Worm (Caenorhabditis elegans) whole organism, L1 larva: Measurements from ENCODE around the gene Y67A10A.3.

Source experiments
- aly-2 ChIP-seq: fragments of 150-350 bp; optimal IDR thresholded peaks from 2 replicates; lab custom pipeline; 2014; ENCODE audit warnings: missing biosample characterization, missing genetic modification characterization
- blmp-1 ChIP-seq: fragments of 150-350 bp; optimal IDR thresholded peaks from 2 replicates; lab custom pipeline; 2014; ENCODE audit warnings: missing biosample characterization, missing genetic modification characterization
- egl-27 ChIP-seq, 2 experiments: fragments of 150-350 bp in 1 of 2; sonication (generic microtip); optimal IDR thresholded peaks; 3 replicates each; lab custom pipeline; 2017 to 2018; ENCODE audit warnings: missing biosample characterization in 2 of 2, missing genetic modification characterization in 2 of 2, missing genetic modification reagents in 2 of 2
- fos-1 ChIP-seq: fragments of 150-350 bp; optimal IDR thresholded peaks from 2 replicates; lab custom pipeline; 2014; ENCODE audit warnings: missing biosample characterization, missing genetic modification characterization
- hlh-4 ChIP-seq: sonication (generic microtip); optimal IDR thresholded peaks from 2 replicates; lab custom pipeline; 2016; ENCODE audit warnings: mild to moderate bottlenecking, missing genetic modification characterization, missing compliant biosample characterization
- jun-1 ChIP-seq: fragments of 150-350 bp; optimal IDR thresholded peaks from 2 replicates; lab custom pipeline; 2014; ENCODE audit warnings: missing biosample characterization, missing genetic modification reagents, missing genetic modification characterization
- lin-13 ChIP-seq: fragments of 150-350 bp; optimal IDR thresholded peaks from 2 replicates; lab custom pipeline; 2014; ENCODE audit warnings: missing biosample characterization, missing genetic modification reagents, missing genetic modification characterization
- lir-3 ChIP-seq: sonication (generic microtip); optimal IDR thresholded peaks from 2 replicates; lab custom pipeline; 2016; ENCODE audit warnings: mild to moderate bottlenecking, missing genetic modification characterization, moderate library complexity, missing compliant biosample characterization; ENCODE audit not compliant: poor library complexity
- nhr-76 ChIP-seq: sonication (generic microtip); optimal IDR thresholded peaks from 2 replicates; lab custom pipeline; 2017; ENCODE audit warnings: missing biosample characterization, missing genetic modification characterization
- pax-3 ChIP-seq: fragments of 200-800 bp; sonication (Bioruptor generic); optimal IDR thresholded peaks from 2 replicates; lab custom pipeline; 2018; ENCODE audit warnings: mild to moderate bottlenecking, missing genetic modification characterization, moderate library complexity, missing compliant biosample characterization
- pqm-1 ChIP-seq: sonication (generic microtip); optimal IDR thresholded peaks from 3 replicates; lab custom pipeline; 2017; ENCODE audit warnings: missing biosample characterization, missing genetic modification characterization
- rnt-1 ChIP-seq: sonication (generic microtip); optimal IDR thresholded peaks from 2 replicates; lab custom pipeline; 2016; ENCODE audit warnings: mild to moderate bottlenecking, missing genetic modification characterization, moderate library complexity, missing compliant biosample characterization
- snpc-4 ChIP-seq: fragments of 150-350 bp; optimal IDR thresholded peaks from 2 replicates; lab custom pipeline; 2014; ENCODE audit warnings: missing biosample characterization, missing genetic modification characterization
- swsn-7 ChIP-seq: sonication (generic microtip); optimal IDR thresholded peaks from 2 replicates; lab custom pipeline; 2016; ENCODE audit warnings: missing genetic modification characterization, missing compliant biosample characterization

- TF ChIP-seq rnt-1 (tag; lab: Kevin White, UChicago) (no peak), pqm-1 (tag; lab: Kevin White, UChicago) (no peak), snpc-4 (tag; lab: Kevin White, UChicago) (no peak), egl-27 (tag; optimal IDR thresholded peaks at IDR 0.05; lab: Kevin White, UChicago) (no peak), swsn-7 (tag; lab: Kevin White, UChicago) (no peak), blmp-1 (tag; lab: Kevin White, UChicago) (no peak), lir-3 (no peak), fos-1 (tag; lab: Kevin White, UChicago) (no peak), lin-13 (no peak), aly-2 (tag; lab: Kevin White, UChicago) (no peak), nhr-76 (tag; lab: Kevin White, UChicago) (no peak), pax-3 (tag; lab: Kevin White, UChicago) (no peak), hlh-4 (tag; lab: Kevin White, UChicago) (no peak), jun-1 (no peak)
Measured at ce11 chrIV:14343756-14344155, 9.5 kb upstream of the Y67A10A.3 start, which contains the start of gene srlf-28.
